Worm (Caenorhabditis elegans) whole organism, early embryonic: ENCODE data around the gene F41C3.7.

Source experiments
- B0310.2 ChIP-seq: sonication (generic microtip); optimal IDR thresholded peaks from 2 replicates; lab custom pipeline; 2016; ENCODE audit warnings: mild to moderate bottlenecking, missing genetic modification characterization, missing compliant biosample characterization
- F13C5.2 ChIP-seq: sonication (generic microtip); optimal IDR thresholded peaks from 2 replicates; lab custom pipeline; 2017; ENCODE audit warnings: mild to moderate bottlenecking, missing genetic modification characterization, inconsistent platforms, missing compliant biosample characterization
- aly-1 ChIP-seq: sonication (generic microtip); optimal IDR thresholded peaks from 2 replicates; lab custom pipeline; 2016; ENCODE audit warnings: missing genetic modification characterization, missing compliant biosample characterization
- ama-1 ChIP-seq: fragments of 150-350 bp; optimal IDR thresholded peaks from 2 replicates; lab custom pipeline; 2014
- ceh-13 ChIP-seq: fragments of 200-800 bp; sonication (Bioruptor generic); optimal IDR thresholded peaks from 2 replicates; lab custom pipeline; 2018; ENCODE audit warnings: mild to moderate bottlenecking, missing genetic modification characterization, missing compliant biosample characterization
- ceh-36 ChIP-seq: sonication (generic microtip); optimal IDR thresholded peaks from 2 replicates; lab custom pipeline; 2016; ENCODE audit warnings: missing genetic modification characterization, inconsistent platforms, missing compliant biosample characterization
- ets-7 ChIP-seq: sonication (generic microtip); optimal IDR thresholded peaks from 2 replicates; lab custom pipeline; 2016; ENCODE audit warnings: missing genotype, missing genetic modification characterization, missing compliant biosample characterization
- flt-1 ChIP-seq: fragments of 200-800 bp; sonication (Bioruptor generic); IDR thresholded peaks from 2 replicates; pipeline ENCODE4 v1.3.6; 2022; ENCODE audit warnings: missing genetic modification characterization, missing compliant biosample characterization
- hmbx-1 ChIP-seq: sonication (generic microtip); optimal IDR thresholded peaks from 2 replicates; lab custom pipeline; 2016; ENCODE audit warnings: mild to moderate bottlenecking, missing genetic modification characterization, missing compliant biosample characterization
- hmg-4 ChIP-seq: fragments of 200-800 bp; sonication (Bioruptor generic); optimal IDR thresholded peaks from 2 replicates; lab custom pipeline; 2018; ENCODE audit warnings: mild to moderate bottlenecking, missing genetic modification characterization, missing compliant biosample characterization
- hnd-1 ChIP-seq: sonication (generic microtip); optimal IDR thresholded peaks from 2 replicates; lab custom pipeline; 2016; ENCODE audit warnings: missing genetic modification characterization, missing compliant biosample characterization
- pes-1 ChIP-seq: fragments of 200-800 bp; sonication (Bioruptor generic); IDR thresholded peaks from 2 replicates; pipeline ENCODE4 v1.3.6; 2022; ENCODE audit warnings: missing genetic modification reagents, missing genetic modification characterization, missing compliant biosample characterization
- scrt-1 ChIP-seq: fragments of 200-800 bp; sonication (Bioruptor generic); IDR thresholded peaks from 2 replicates; pipeline ENCODE4 v1.3.6; 2022; ENCODE audit warnings: missing genetic modification characterization, missing compliant biosample characterization
- sea-1 ChIP-seq: fragments of 200-800 bp; sonication (Bioruptor generic); conservative IDR thresholded peaks from 2 replicates; pipeline ENCODE4 v1.3.6; 2022; ENCODE audit warnings: missing genetic modification characterization, missing compliant biosample characterization
- tbx-11 ChIP-seq: fragments of 200-800 bp; sonication (Bioruptor generic); IDR thresholded peaks from 2 replicates; pipeline ENCODE4 v1.3.6; 2022; ENCODE audit warnings: missing genetic modification characterization, missing compliant biosample characterization
- tbx-37 ChIP-seq: fragments of 200-800 bp; sonication (Bioruptor generic); conservative IDR thresholded peaks from 2 replicates; pipeline ENCODE4 v1.3.6; 2022; ENCODE audit warnings: missing genetic modification reagents, missing genetic modification characterization, missing compliant biosample characterization
- tra-4 ChIP-seq: sonication (generic microtip); optimal IDR thresholded peaks from 2 replicates; lab custom pipeline; 2017; ENCODE audit warnings: missing genetic modification characterization, missing compliant biosample characterization

F41C3.7 gene

DNA sequence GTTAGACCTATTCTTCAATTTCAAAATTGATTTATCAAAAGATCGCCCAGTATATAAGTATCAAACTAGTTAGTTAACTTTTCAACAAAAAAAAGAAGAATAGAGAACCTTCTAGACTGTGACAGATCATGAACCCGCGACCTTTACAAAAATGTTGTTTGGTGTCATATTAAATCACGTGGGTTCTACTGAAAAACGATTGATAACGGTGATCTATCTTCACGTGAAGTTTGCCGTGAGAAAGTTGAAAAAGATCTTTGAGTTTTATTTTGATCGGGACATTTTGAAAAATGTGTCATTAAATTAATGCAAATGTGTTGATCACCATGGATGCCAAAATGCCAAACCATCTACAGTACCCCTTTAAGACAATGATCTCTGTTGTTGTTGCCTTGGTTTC, 18.5 kb downstream of the F41C3.7 start:
- TF ChIP-seq tra-4 (tag; lab: Kevin White, UChicago) (no peak), pes-1 (GFP tag; lab: Robert Waterston, UW) (no peak), ceh-36 (tag; lab: Kevin White, UChicago) (no peak), ama-1 (lab: Kevin White, UChicago) (no peak), aly-1 (tag; lab: Kevin White, UChicago) (no peak)

DNA sequence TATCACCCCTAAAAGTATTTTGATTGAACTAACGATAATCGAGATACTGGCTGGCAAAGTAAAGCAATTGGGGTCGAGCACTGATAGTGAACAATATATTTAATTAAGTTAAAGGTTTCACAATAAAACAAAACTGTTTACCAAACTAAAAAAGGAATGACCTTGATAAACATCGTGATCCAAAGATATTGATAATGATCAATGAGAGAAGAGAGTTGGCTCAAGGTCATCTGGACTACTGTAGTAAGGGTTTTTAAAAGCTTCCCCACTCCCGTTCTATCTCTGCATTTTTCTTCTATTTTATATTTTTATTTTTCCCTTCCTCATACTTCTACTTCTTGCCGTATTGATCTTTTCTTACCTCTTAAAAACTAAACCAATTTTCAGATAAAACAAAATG, 19.7 kb downstream of the F41C3.7 start, which contains the start of gene F41C3.2:
F41C3.2 (plus strand) TSS at position 388 of the 400 bp plus-strand sequence.
- TF ChIP-seq tra-4 (tag; lab: Kevin White, UChicago) (no peak), ceh-13 (GFP tag; lab: Kevin White, UChicago) (no peak), ceh-36 (tag; lab: Kevin White, UChicago) (no peak), ets-7 (no peak), ama-1 (lab: Kevin White, UChicago) (no peak), aly-1 (tag; lab: Kevin White, UChicago) (no peak), hmg-4 (GFP tag; lab: Kevin White, UChicago) (no peak), sea-1 (no peak), tbx-11 (GFP tag; lab: Robert Waterston, UW) (no peak), hnd-1 (tag; lab: Kevin White, UChicago) (no peak), F13C5.2 (no peak), pes-1 (GFP tag; lab: Robert Waterston, UW) (no peak), flt-1 (GFP tag; lab: Robert Waterston, UW) (no peak), hmbx-1 (no peak)

DNA sequence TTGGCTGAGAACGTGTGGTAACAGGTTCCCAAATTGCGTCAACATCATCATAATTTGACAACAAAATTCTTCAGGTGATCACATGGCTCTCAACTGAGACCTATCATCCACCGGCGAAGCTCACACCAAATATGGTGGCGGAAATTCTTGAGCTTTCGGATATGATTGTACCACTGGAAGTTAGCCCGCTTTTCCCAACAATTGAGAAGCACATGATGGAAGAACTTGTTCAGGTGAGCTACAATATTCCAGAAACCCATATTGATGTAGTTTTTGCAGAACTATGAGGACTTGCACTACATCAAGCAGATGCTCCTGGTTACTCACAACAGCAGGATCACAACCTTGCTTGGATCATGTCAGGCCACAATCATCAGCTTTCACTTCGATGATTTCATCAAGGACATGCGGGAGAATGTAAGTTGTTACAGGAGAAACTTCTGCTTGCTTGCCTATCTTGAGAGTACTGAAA, 22.5 kb downstream of the F41C3.7 start, which contains the start of gene F41C3.1:
F41C3.1 (plus strand) TSS at position 51 of the 472 bp plus-strand sequence.
- TF ChIP-seq scrt-1 (no peak), ama-1 (lab: Kevin White, UChicago) (no peak), tbx-37 (no peak), pes-1 (GFP tag; lab: Robert Waterston, UW) (no peak), tbx-11 (GFP tag; lab: Robert Waterston, UW) (no peak), ets-7 (no peak), B0310.2 (no peak), ceh-13 (GFP tag; lab: Kevin White, UChicago) (no peak), flt-1 (GFP tag; lab: Robert Waterston, UW) (no peak), aly-1 (tag; lab: Kevin White, UChicago) (no peak), tra-4 (tag; lab: Kevin White, UChicago) (no peak)

DNA sequence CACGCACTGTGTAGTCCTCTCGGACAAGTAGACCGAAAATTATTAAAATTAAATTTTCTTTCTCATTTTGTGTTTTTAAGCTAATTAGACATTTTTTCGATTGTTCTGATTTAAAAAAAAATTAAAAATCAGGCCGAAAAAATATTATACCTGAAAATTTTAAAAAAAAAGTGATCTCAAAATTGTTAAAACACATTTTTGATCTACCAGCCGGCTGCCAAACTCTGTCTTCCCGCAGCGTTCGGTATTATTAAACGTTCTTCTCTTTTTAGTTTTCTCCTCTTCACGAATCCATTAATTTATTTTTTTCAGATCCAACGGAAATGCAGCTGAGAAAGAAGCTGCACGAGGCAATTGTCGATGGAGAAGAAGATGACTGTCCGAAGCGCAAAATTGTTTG, 23.3 kb downstream of the F41C3.7 start, which contains the start of gene C27D9.1:
C27D9.1 (plus strand) TSS at position 281 of the 400 bp plus-strand sequence.
- TF ChIP-seq flt-1 (GFP tag; lab: Robert Waterston, UW), result no peak

DNA sequence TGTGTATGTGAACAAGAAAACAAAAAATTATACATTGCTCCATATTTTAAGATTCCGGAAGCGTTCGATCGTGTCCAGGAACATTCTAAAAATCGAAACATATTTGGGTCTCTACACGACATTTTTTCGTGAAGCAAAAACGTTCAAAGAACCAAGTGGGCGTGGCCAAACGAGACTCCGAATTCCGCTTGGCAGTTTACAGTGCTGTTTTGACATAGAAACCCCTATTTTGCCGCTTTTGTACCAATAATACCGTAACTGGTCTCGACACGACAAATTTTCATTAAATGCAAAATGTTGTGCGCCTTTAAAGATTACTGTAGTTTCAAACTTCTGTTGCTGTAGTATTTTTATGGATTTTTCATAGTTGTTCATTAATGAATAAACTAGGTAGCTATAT, 25.8 kb downstream of the F41C3.7 start:
- TF ChIP-seq F13C5.2 (no peak), scrt-1 (no peak), aly-1 (tag; lab: Kevin White, UChicago) (no peak), flt-1 (GFP tag; lab: Robert Waterston, UW) (no peak), tra-4 (tag; lab: Kevin White, UChicago) (no peak), ama-1 (lab: Kevin White, UChicago) (no peak), hnd-1 (tag; lab: Kevin White, UChicago) (no peak)

DNA sequence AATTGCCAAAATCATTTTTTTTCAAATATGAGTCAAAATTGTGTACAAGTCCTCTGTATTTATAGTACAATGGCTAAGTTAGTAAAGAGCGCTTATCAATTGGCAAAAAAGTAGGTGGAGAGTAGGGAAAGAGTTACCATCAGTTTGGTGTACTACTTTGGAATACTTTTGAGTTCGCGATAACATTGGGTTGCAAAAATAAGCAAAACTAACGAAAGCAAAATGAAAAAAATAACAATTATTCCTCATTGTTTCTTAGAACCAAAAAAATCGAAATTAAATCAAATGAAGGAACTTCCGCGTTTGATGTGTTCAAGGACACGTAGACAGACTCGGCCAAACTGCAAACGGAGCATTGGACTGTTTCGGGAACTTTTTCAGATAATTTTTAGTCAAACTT, 26.9 kb downstream of the F41C3.7 start, which contains the start of gene C27D9.2:
C27D9.2 (minus strand) TSS at position 101 of the 400 bp plus-strand sequence.
- TF ChIP-seq aly-1 (tag; lab: Kevin White, UChicago) (no peak), tbx-11 (GFP tag; lab: Robert Waterston, UW) (no peak), ets-7 (no peak), hmbx-1 (no peak), scrt-1 (no peak), sea-1 (no peak), tra-4 (tag; lab: Kevin White, UChicago) (no peak), pes-1 (GFP tag; lab: Robert Waterston, UW) (no peak), hnd-1 (tag; lab: Kevin White, UChicago) (no peak), flt-1 (GFP tag; lab: Robert Waterston, UW) (no peak), ceh-36 (tag; lab: Kevin White, UChicago) (no peak)

DNA sequence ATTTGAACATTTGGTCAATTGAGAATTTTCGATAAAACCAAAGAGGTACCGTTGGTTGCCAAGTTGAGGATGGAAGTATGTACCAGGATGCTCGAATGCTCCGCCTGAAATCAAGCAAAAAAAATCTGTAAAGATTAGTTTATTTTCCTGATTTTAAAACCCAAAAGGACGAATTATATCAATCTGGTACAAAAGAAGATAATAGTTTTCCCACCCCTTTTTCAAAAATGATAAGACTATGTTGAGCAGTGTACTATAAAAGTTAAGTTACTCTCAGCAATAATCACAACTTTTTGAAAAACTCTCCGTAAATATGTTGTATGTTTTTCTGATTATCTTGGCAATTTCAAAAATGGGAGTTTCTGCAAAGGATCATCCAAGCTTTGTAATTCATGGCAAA, 28.6 kb downstream of the F41C3.7 start, which contains the start of gene F26G1.3:
F26G1.3 (plus strand) TSS at position 301 of the 400 bp plus-strand sequence.
- TF ChIP-seq B0310.2, result no peak
- no peak for TF ChIP-seq ama-1 (lab: Kevin White, UChicago)
- TF ChIP-seq ets-7, result no peak
- TF ChIP-seq hmg-4 (GFP tag; lab: Kevin White, UChicago), result no peak
- no peak for TF ChIP-seq flt-1 (GFP tag; lab: Robert Waterston, UW)
- no peak for TF ChIP-seq hmbx-1
- no peak for TF ChIP-seq ceh-13 (GFP tag; lab: Kevin White, UChicago)
- no peak for TF ChIP-seq aly-1 (tag; lab: Kevin White, UChicago)
- TF ChIP-seq sea-1, result no peak
- no peak for TF ChIP-seq ceh-36 (tag; lab: Kevin White, UChicago)
- TF ChIP-seq F13C5.2, result no peak
- no peak for TF ChIP-seq tbx-37
- no peak for TF ChIP-seq tbx-11 (GFP tag; lab: Robert Waterston, UW)

DNA sequence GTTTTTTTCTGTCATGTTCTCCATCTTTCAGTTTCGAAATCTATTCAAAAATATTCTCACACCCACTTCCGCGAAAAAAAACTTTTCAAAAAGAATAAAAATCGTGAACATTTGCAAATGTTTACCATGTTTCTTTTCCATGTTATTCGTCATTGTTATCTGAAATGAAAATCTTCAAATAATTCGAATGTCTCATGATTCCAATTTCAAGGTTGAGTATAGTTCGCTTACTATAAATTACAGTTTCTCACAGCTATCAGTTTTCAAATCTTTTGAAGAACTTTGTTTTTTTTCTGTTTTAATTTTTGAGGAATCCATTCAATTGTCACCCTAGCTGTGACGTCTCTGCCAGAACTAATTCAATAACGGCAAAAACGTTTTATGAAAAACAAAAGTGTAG, 30.0 kb downstream of the F41C3.7 start:
- TF ChIP-seq B0310.2, result no peak
- no peak for TF ChIP-seq ets-7
- no peak for TF ChIP-seq tbx-11 (GFP tag; lab: Robert Waterston, UW)
- no peak for TF ChIP-seq pes-1 (GFP tag; lab: Robert Waterston, UW)
- TF ChIP-seq F13C5.2, result no peak
- TF ChIP-seq scrt-1, result no peak
- TF ChIP-seq flt-1 (GFP tag; lab: Robert Waterston, UW), result no peak
- no peak for TF ChIP-seq ama-1 (lab: Kevin White, UChicago)
- TF ChIP-seq aly-1 (tag; lab: Kevin White, UChicago), result no peak
- no peak for TF ChIP-seq hnd-1 (tag; lab: Kevin White, UChicago)
- no peak for TF ChIP-seq ceh-13 (GFP tag; lab: Kevin White, UChicago)
- no peak for TF ChIP-seq hmg-4 (GFP tag; lab: Kevin White, UChicago)
- no peak for TF ChIP-seq hmbx-1
- no peak for TF ChIP-seq tra-4 (tag; lab: Kevin White, UChicago)
- TF ChIP-seq ceh-36 (tag; lab: Kevin White, UChicago), result no peak
- no peak for TF ChIP-seq sea-1
- TF ChIP-seq tbx-37, result no peak
